Fruit fly (Drosophila melanogaster): ENCODE measurements around the gene CG1116.

CG1116 gene

DNA sequence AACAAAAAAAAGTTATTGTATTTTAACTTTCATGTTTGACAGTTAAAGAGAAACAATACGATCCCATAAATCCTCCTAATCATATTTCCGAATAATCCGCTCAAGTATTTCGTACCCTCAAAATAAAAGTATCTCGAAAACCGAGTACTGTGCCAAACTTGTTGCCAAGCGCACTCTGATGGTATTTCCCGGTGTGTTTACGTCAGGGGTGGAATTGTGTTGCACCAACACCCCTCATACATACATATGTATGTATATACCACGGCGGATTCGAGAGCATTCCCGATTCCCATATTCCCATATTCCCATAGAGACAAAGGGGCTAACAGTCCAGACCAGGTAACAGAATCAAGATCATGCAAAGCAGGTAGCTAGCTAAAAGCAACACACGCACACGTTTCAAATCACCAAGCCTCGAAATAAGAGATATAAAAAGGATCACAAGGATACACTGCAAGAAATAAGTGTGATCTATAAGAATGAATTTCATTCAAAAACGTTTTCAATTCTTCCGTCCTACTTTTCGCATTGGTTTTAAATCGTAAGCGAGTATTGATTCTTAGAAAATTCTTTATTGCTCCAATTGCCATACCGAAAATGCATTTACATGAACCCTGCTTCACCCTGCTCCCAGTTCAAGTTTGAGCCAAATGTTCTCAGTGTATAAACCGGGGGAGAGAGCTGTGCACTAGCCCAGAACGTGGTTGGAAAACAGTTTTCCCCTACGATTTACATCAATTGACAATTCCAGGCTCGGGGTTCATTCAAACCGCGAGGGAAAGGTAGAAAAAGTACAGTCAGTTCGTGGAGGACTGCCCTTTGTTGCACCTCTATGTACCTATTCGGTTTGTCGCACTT, 7.3 kb upstream of the CG1116 start:
- no peak for TF ChIP-seq psq (optimal IDR thresholded peaks at IDR 0.05)
- TF ChIP-seq usp (GFP tag; optimal IDR thresholded peaks at IDR 0.05) = no peak
- no peak for TF ChIP-seq CG8478 (optimal IDR thresholded peaks at IDR 0.05)
- TF ChIP-seq pan (optimal IDR thresholded peaks at IDR 0.05) = no peak
- TF ChIP-seq EcR (GFP tag; optimal IDR thresholded peaks at IDR 0.05) = no peak
- no peak for TF ChIP-seq Dll (optimal IDR thresholded peaks at IDR 0.05)

DNA sequence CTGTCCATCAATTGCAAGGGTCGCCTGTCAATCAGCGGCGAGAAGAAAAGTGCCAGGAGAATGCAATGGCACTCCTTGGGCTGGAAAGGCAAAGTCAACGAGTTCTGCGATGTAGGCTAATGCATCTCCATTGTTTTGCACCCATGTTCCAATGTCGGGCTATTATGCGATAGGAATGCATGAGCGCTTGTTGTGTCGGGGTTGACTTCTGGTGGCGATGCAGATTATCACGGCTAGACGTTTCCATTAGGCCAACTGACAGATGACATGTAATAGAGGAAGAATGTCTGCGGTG, 6.8 kb upstream of the CG1116 start:
- TF ChIP-seq CG8478 (optimal IDR thresholded peaks at IDR 0.05) = no peak
- no peak for TF ChIP-seq pan (optimal IDR thresholded peaks at IDR 0.05)
- no peak for TF ChIP-seq usp (GFP tag; optimal IDR thresholded peaks at IDR 0.05)
- TF ChIP-seq EcR (GFP tag; optimal IDR thresholded peaks at IDR 0.05) = no peak
- no peak for TF ChIP-seq Dll (optimal IDR thresholded peaks at IDR 0.05)
- no peak for TF ChIP-seq psq (optimal IDR thresholded peaks at IDR 0.05)

DNA sequence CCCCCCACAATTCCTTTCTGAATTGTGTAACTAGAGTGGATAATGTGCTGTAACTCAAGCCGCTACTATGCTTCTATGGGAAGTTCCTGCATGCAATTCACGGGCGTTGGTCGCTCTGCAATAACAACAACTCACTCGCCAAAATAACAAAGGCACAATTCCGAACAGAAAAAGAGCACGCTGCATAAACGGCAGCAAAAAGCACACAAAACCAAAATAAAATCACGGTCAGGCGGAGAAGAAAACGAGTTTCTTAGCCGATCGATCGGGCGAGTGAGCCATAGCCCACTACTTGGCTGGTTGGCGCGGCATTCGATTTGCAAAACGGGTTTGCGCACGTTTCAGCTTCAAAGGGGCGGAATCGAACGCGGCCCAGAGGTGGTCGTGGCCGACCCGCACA, 6.1 kb upstream of the CG1116 start:
- TF ChIP-seq psq (optimal IDR thresholded peaks at IDR 0.05) (no peak), CG8478 (optimal IDR thresholded peaks at IDR 0.05) (no peak), usp (GFP tag; optimal IDR thresholded peaks at IDR 0.05) (no peak), Dll (optimal IDR thresholded peaks at IDR 0.05) (no peak), pan (optimal IDR thresholded peaks at IDR 0.05) (no peak), EcR (GFP tag; optimal IDR thresholded peaks at IDR 0.05) (no peak)

- TF ChIP-seq psq (optimal IDR thresholded peaks at IDR 0.05) = no peak
- TF ChIP-seq Dll (optimal IDR thresholded peaks at IDR 0.05) = no peak
- TF ChIP-seq CG8478 (optimal IDR thresholded peaks at IDR 0.05) = no peak
- no peak for TF ChIP-seq usp (GFP tag; optimal IDR thresholded peaks at IDR 0.05)
- no peak for TF ChIP-seq EcR (GFP tag; optimal IDR thresholded peaks at IDR 0.05)
- TF ChIP-seq pan (optimal IDR thresholded peaks at IDR 0.05) = no peak
These were observed 5.1 kb upstream of the CG1116 start for dm6 chr3R:5214162-5214916.

DNA sequence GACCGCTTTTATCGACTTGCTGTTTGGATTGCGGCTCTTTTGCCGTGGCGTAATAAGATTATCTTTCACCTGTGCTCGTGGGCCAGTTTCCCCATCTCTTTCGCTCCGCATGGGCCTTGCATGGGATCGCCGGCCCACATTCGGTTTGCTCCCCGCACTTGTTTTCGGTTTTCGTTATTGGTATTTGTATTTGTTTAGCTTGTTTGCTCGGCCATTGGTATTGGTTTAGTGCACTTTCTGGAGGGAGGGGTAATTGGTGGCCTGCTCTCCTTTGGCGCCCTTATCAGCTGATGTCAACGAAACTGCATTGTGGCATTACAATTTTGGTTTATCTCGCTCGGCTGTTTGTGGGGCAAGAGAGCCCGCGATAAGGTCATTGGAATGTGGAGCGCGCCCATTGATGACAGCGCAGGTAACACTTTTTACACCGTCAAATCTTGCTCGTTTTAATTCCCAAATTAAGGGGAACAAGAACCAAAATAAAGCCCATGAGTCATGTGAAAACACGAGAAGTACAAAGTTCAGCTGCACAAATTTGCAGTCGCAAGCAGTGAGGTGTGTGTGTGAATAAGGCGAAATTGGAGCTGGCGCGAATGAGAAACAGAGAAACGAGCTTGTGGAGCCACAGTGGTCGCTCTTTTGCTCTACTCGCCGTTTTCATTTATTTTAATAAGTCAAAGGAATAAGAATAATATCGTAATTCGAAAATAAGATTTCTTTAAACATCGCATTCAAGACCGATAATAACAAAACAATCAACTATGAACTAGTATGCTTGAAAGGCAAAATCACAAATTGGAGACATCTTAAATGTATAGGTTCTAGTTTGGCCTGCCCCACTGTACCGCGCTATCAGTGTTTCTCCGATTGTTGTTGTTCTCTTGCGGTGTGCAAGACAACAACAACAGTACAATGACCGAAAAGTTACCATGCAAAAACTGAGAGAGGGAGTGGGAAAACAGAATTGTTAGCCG, 3.8 kb upstream of the CG1116 start:
- TF ChIP-seq pan (optimal IDR thresholded peaks at IDR 0.05) (no peak), CG8478 (optimal IDR thresholded peaks at IDR 0.05) (no peak), EcR (GFP tag; optimal IDR thresholded peaks at IDR 0.05) (peak in 1 of 2 experiments; percentile 30)

DNA sequence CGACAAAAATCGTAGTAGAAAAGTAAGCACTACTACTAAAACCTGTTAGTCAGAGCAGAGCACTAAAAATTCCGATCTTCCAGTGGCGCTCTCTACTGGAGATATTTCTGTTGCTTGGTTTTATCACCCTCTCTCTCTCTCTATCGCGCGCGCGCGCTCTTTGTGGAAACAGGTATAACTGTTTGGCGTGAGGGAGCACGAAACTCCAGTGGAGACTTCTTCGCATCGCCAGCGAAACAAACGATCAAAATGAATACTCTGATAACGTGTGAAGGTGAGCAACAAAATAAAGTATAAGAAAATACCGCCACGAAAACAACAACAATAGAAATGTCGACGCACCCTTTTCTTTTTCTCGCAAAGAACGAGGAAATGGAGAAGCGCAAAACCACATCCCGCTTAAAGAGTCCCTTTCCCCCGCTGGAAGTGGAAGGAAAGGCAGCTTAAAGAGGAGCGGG, 3.1 kb upstream of the CG1116 start:
- no peak for TF ChIP-seq CG8478 (optimal IDR thresholded peaks at IDR 0.05)
- no peak for TF ChIP-seq Dll (optimal IDR thresholded peaks at IDR 0.05)
- TF ChIP-seq pan (optimal IDR thresholded peaks at IDR 0.05) = no peak
- TF ChIP-seq usp (GFP tag; optimal IDR thresholded peaks at IDR 0.05) = no peak
- no peak for TF ChIP-seq EcR (GFP tag; optimal IDR thresholded peaks at IDR 0.05)
- no peak for TF ChIP-seq psq (optimal IDR thresholded peaks at IDR 0.05)

DNA sequence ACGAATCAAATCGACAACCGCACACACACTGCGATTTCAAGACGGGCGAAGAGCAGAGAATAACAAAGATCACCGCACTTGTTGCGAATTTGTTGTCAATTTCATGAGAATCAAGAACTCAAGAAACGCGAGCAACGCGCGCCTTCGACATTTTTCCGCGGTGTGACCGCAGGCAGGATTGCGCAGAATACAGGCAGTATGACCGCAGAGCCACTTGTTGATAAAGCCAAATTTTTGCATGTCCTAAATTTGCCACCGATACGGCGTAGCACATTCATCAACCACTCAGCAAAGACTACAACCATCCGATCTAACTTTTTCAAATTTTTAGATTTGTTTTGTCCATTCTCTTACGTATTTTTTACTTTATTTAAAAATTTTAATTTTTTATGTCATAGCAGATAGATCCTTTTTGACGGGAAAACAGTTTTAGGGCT, 2.2 kb upstream of the CG1116 start, which contains the start of gene cno:
Gene cno, minus strand, starts transcription at position 179 of the 437 bp plus-strand sequence.
- no peak for TF ChIP-seq psq (optimal IDR thresholded peaks at IDR 0.05)
- no peak for TF ChIP-seq pan (optimal IDR thresholded peaks at IDR 0.05)
- no peak for TF ChIP-seq usp (GFP tag; optimal IDR thresholded peaks at IDR 0.05)
- TF ChIP-seq CG8478 (optimal IDR thresholded peaks at IDR 0.05) = no peak
- no peak for TF ChIP-seq Dll (optimal IDR thresholded peaks at IDR 0.05)
- TF ChIP-seq EcR (GFP tag; optimal IDR thresholded peaks at IDR 0.05) = no peak

DNA sequence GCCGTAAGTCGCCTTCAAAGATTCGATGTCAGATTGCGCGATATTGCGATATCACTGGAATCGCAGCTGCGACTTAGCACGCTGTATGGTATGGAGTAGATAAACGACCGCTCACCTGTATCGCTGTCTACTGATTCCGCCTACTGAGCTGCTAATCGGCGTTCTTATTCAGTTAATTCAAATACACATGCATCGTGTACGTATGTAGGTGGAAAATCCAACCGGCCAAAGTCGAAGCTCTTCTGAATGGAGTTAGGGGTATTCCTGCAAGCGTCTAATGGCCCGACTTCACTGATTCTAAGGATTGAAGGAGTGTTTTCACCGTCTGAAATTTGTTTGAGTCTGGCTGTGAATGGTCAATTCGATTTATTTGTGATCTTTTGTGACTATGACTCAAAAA, 3.7 kb downstream of the CG1116 start, which contains the start of gene CG2604:
Gene CG2604, minus strand, starts transcription at position 231 of the 400 bp plus-strand sequence.
- TF ChIP-seq Dll (optimal IDR thresholded peaks at IDR 0.05) (no peak), CG8478 (optimal IDR thresholded peaks at IDR 0.05) (no peak), pan (optimal IDR thresholded peaks at IDR 0.05) (no peak), EcR (GFP tag; optimal IDR thresholded peaks at IDR 0.05) (no peak)

DNA sequence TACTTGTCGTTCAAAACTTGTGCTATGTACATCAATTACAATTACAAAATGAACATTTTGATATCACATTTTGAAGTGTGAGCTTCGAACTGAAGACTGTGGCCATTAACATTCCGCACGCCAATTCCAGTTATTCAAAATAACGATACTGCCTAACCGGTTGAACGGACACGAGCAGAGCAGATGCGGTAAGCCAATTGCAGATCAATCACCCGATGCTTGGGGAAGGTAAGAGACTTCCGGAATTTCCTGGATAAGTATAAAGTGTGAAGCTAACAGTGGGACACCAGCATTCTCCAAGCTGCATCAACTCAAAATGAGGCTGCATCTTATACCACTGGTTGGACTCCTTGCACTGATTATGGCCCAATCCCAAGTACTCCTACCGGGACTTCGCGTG, 4.4 kb downstream of the CG1116 start, which contains the start of gene CG14664:
Gene CG14664, plus strand, starts transcription at position 301 of the 400 bp plus-strand sequence.
- TF ChIP-seq Dll (optimal IDR thresholded peaks at IDR 0.05) (no peak), psq (optimal IDR thresholded peaks at IDR 0.05) (no peak), CG8478 (optimal IDR thresholded peaks at IDR 0.05) (no peak), pan (optimal IDR thresholded peaks at IDR 0.05) (no peak), EcR (GFP tag; optimal IDR thresholded peaks at IDR 0.05) (no peak), usp (GFP tag; optimal IDR thresholded peaks at IDR 0.05) (no peak)

dm6 chr3R:5226025-5226424, 6.6 kb downstream of the CG1116 start, which contains the start of gene Vps37B:
TSS of gene Vps37B (plus strand) at chr3R:5226158.
- no peak for TF ChIP-seq CG8478 (optimal IDR thresholded peaks at IDR 0.05)
- TF ChIP-seq usp (GFP tag; optimal IDR thresholded peaks at IDR 0.05) = no peak

DNA sequence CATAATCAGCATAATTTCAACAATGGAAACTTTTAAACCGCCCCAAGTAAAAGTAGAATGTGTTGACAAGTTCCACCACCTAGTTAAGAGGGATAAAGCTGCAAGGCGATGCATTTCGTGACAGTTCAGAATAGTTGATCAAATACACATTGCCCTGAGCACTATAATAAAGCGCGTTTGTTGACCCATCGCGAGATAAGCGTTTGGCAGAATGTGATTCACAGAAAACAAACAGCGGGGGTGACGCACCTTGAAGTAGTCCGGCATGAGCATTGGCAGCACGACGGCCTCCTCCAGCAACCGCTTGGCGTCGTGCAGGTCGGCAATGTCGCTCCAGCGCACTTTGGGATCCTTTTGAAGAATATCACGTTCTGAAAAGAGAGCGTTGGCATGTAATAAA, 10.0 kb downstream of the CG1116 start:
- TF ChIP-seq Dll (optimal IDR thresholded peaks at IDR 0.05) (no peak), pan (optimal IDR thresholded peaks at IDR 0.05) (no peak), EcR (GFP tag; optimal IDR thresholded peaks at IDR 0.05) (no peak), usp (GFP tag; optimal IDR thresholded peaks at IDR 0.05) (no peak), CG8478 (optimal IDR thresholded peaks at IDR 0.05) (no peak), psq (optimal IDR thresholded peaks at IDR 0.05) (no peak)
